Worm (Caenorhabditis elegans) whole organism, L1 larva: ENCODE results near the gene Y73B6BL.12.

ENCODE experiments used
- ceh-8 ChIP-seq: fragments of 200-800 bp; sonication (Bioruptor generic); optimal IDR thresholded peaks from 2 replicates; lab custom pipeline; 2018; ENCODE audit warnings: mild to moderate bottlenecking, missing genetic modification characterization, moderate library complexity, missing compliant biosample characterization
- ces-1 ChIP-seq: fragments of 150-350 bp; optimal IDR thresholded peaks from 2 replicates; lab custom pipeline; 2014; ENCODE audit warnings: missing biosample characterization, missing genetic modification reagents, missing genetic modification characterization
- fkh-10 ChIP-seq: sonication (generic microtip); optimal IDR thresholded peaks from 2 replicates; lab custom pipeline; 2017; ENCODE audit warnings: missing biosample characterization, missing genetic modification reagents, missing genetic modification characterization
- jun-1 ChIP-seq: fragments of 150-350 bp; optimal IDR thresholded peaks from 2 replicates; lab custom pipeline; 2014; ENCODE audit warnings: missing biosample characterization, missing genetic modification reagents, missing genetic modification characterization
- snu-23 ChIP-seq: sonication (generic microtip); optimal IDR thresholded peaks from 2 replicates; lab custom pipeline; 2016; ENCODE audit warnings: missing genetic modification characterization, missing compliant biosample characterization
- zag-1 ChIP-seq: fragments of 150-350 bp; optimal IDR thresholded peaks from 2 replicates; lab custom pipeline; 2014; ENCODE audit warnings: missing biosample characterization, missing genetic modification characterization

- TF ChIP-seq jun-1 = no peak
- no peak for TF ChIP-seq fkh-10 (GFP tag; lab: Kevin White, UChicago)
- TF ChIP-seq snu-23 = no peak
- no peak for TF ChIP-seq ceh-8
- no peak for TF ChIP-seq zag-1
- TF ChIP-seq ces-1 = no peak
These were observed 26.5 kb downstream of the Y73B6BL.12 start, which contains the start of gene srv-24 for ce11 chrIV:6290741-6291140.
